Worm (Caenorhabditis elegans): ENCODE results near the gene F17C11.22.

The F17C11.22 gene

ce11 chrV:11000650-11001049, 30.7 kb upstream of the F17C11.22 start, which contains the start of gene isy-1:
isy-1 (minus strand) TSS chrV:11000699.
- TF ChIP-seq lin-13 (GFP tag; optimal IDR thresholded peaks at IDR 0.05) = peak; percentile 48
- no peak for TF ChIP-seq mef-2 (tag; optimal IDR thresholded peaks at IDR 0.05)
- TF ChIP-seq dsc-1 (tag; optimal IDR thresholded peaks at IDR 0.05) = peak; percentile 60
- no peak for TF ChIP-seq unc-30 (tag; optimal IDR thresholded peaks at IDR 0.05)
- peak; percentile 87 for TF ChIP-seq C16A3.4 (tag; optimal IDR thresholded peaks at IDR 0.05)
- no peak for TF ChIP-seq sptf-1 (tag; optimal IDR thresholded peaks at IDR 0.05)
- TF ChIP-seq fkh-10 (GFP tag; optimal IDR thresholded peaks at IDR 0.05) = peak; percentile 26
- peak; percentile 65 for TF ChIP-seq nhr-85 (tag)
- peak; percentile 45 for TF ChIP-seq unc-86 (tag; optimal IDR thresholded peaks at IDR 0.05)
- TF ChIP-seq aha-1 (tag; optimal IDR thresholded peaks at IDR 0.05) = no peak
- peak; percentile 43 for TF ChIP-seq unc-130 (tag; optimal IDR thresholded peaks at IDR 0.05)
- TF ChIP-seq C34B4.2 (tag; optimal IDR thresholded peaks at IDR 0.05) = no peak
- no peak for TF ChIP-seq elt-2 (tag; optimal IDR thresholded peaks at IDR 0.05)
- TF ChIP-seq lsy-2 (tag; optimal IDR thresholded peaks at IDR 0.05) = peak; percentile 81 to 90
- no peak for TF ChIP-seq hlh-17 (GFP tag; optimal IDR thresholded peaks at IDR 0.05; ENCODE audit: borderline replicate concordance)
- TF ChIP-seq hpl-2 (GFP tag; optimal IDR thresholded peaks at IDR 0.05) = no peak
- peak; percentile 24 for TF ChIP-seq pax-3 (tag; optimal IDR thresholded peaks at IDR 0.05)
- no peak for TF ChIP-seq mab-9 (GFP tag; IDR thresholded peaks at IDR 0.05)
- peak; percentile 37 to 75 (median 71) for TF ChIP-seq ceh-82 (tag; optimal IDR thresholded peaks at IDR 0.05)
- TF ChIP-seq pqm-1 (tag; optimal IDR thresholded peaks at IDR 0.05) = no peak
- no peak for TF ChIP-seq tlp-1 (tag; optimal IDR thresholded peaks at IDR 0.05)
- no peak for TF ChIP-seq unc-98 (GFP tag; IDR thresholded peaks at IDR 0.05)
- peak; percentile 53 for TF ChIP-seq nhr-90 (tag; optimal IDR thresholded peaks at IDR 0.05; ENCODE audit: poor library complexity)
- TF ChIP-seq nhr-71 (tag; optimal IDR thresholded peaks at IDR 0.05) = peak; percentile 81
- TF ChIP-seq nhr-28 (tag; optimal IDR thresholded peaks at IDR 0.05) = no peak
- TF ChIP-seq alr-1 (tag; optimal IDR thresholded peaks at IDR 0.05; ENCODE audit: borderline replicate concordance) = no peak
- no peak for TF ChIP-seq nhr-11 (tag; optimal IDR thresholded peaks at IDR 0.05)
- TF ChIP-seq mep-1 (tag; optimal IDR thresholded peaks at IDR 0.05) = peak; percentile 90
- no peak for TF ChIP-seq ztf-4 (tag; optimal IDR thresholded peaks at IDR 0.05)
- peak; percentile 97 to 98 for TF ChIP-seq lin-35 (GFP tag; optimal IDR thresholded peaks at IDR 0.05)
- no peak for TF ChIP-seq ceh-90 (tag; optimal IDR thresholded peaks at IDR 0.05)
- peak; percentile 90 to 96 for TF ChIP-seq efl-1 (optimal IDR thresholded peaks at IDR 0.05)
- peak; percentile 95 to 99 for TF ChIP-seq efl-1 (GFP tag; optimal IDR thresholded peaks at IDR 0.05 in 1 of 2)
- TF ChIP-seq lin-14 (GFP tag; optimal IDR thresholded peaks at IDR 0.05) = peak; percentile 76
- peak; percentile 17 for TF ChIP-seq ceh-8 (GFP tag; optimal IDR thresholded peaks at IDR 0.05)
- peak in 1 of 2 experiments; percentile 53 for TF ChIP-seq mdl-1 (tag; optimal IDR thresholded peaks at IDR 0.05)
- TF ChIP-seq lin-39 (tag; optimal IDR thresholded peaks at IDR 0.05) = no peak
- TF ChIP-seq irx-1 (tag; optimal IDR thresholded peaks at IDR 0.05) = peak; percentile 29
- TF ChIP-seq unc-62 (GFP tag; optimal IDR thresholded peaks at IDR 0.05) = no peak
- peak; percentile 92 to 96 (median 94) for TF ChIP-seq dpl-1 (GFP tag; optimal IDR thresholded peaks at IDR 0.05)
- no peak for TF ChIP-seq nhr-76 (tag; optimal IDR thresholded peaks at IDR 0.05)
- TF ChIP-seq xbp-1 (tag; optimal IDR thresholded peaks at IDR 0.05) = peak; percentile 70
- peak; percentile 51 for TF ChIP-seq fos-1 (tag; optimal IDR thresholded peaks at IDR 0.05)
- peak; percentile 61 for TF ChIP-seq fkh-8 (tag; optimal IDR thresholded peaks at IDR 0.05)
- no peak for TF ChIP-seq Y116A8C.19 (tag; optimal IDR thresholded peaks at IDR 0.05; ENCODE audit: borderline replicate concordance)
- peak; percentile 42 for TF ChIP-seq sox-4 (tag; optimal IDR thresholded peaks at IDR 0.05)
- TF ChIP-seq F16B12.6 (tag; optimal IDR thresholded peaks at IDR 0.05) = peak; percentile 30
- peak; percentile 59 for TF ChIP-seq isw-1 (GFP tag; IDR thresholded peaks at IDR 0.05)
- no peak for TF ChIP-seq ceh-63 (GFP tag; optimal IDR thresholded peaks at IDR 0.05)
- TF ChIP-seq swsn-7 (tag; optimal IDR thresholded peaks at IDR 0.05) = peak; percentile 66
- TF ChIP-seq efl-3 (GFP tag; optimal IDR thresholded peaks at IDR 0.05) = no peak
- TF ChIP-seq ceh-88 (GFP tag; IDR thresholded peaks at IDR 0.05) = no peak
- no peak for TF ChIP-seq ces-1 (GFP tag; optimal IDR thresholded peaks at IDR 0.05)
- TF ChIP-seq nhr-12 (tag; optimal IDR thresholded peaks at IDR 0.05) = no peak

Data from whole organism, L1 larva.